Worm (Caenorhabditis elegans) whole organism, mixed stage, embryonic: ENCODE data around the gene ztf-8.

Experiments
- blmp-1 ChIP-seq: fragments of 150-350 bp; optimal IDR thresholded peaks from 2 replicates; lab custom pipeline; 2014; ENCODE audit warnings: missing biosample characterization, missing genetic modification characterization
- ces-1 ChIP-seq: fragments of 150-350 bp; optimal IDR thresholded peaks from 2 replicates; lab custom pipeline; 2014; ENCODE audit warnings: missing biosample characterization, missing genetic modification reagents, missing genetic modification characterization
- elt-1 ChIP-seq: sonication (generic microtip); optimal IDR thresholded peaks from 2 replicates; lab custom pipeline; 2017; ENCODE audit warnings: missing genetic modification characterization, mild to moderate bottlenecking, missing compliant biosample characterization, antibody characterized with exemption, moderate library complexity, borderline replicate concordance; ENCODE audit not compliant: insufficient read depth
- flh-1 ChIP-seq: fragments of 200-800 bp; sonication (Bioruptor generic); optimal IDR thresholded peaks from 2 replicates; lab custom pipeline; 2018; ENCODE audit warnings: mild to moderate bottlenecking, missing genetic modification characterization, moderate library complexity, missing compliant biosample characterization
- hlh-1 ChIP-seq: fragments of 150-350 bp; optimal IDR thresholded peaks from 2 replicates; lab custom pipeline; 2014; ENCODE audit warnings: missing biosample characterization, missing genetic modification reagents, missing genetic modification characterization
- lin-13 ChIP-seq: fragments of 150-350 bp; optimal IDR thresholded peaks from 2 replicates; lab custom pipeline; 2014; ENCODE audit warnings: missing biosample characterization, missing genetic modification characterization
- mab-5 ChIP-seq: fragments of 150-350 bp; optimal IDR thresholded peaks from 2 replicates; lab custom pipeline; 2014; ENCODE audit warnings: missing biosample characterization, missing genetic modification characterization
- mep-1 ChIP-seq: fragments of 150-350 bp; optimal IDR thresholded peaks from 2 replicates; lab custom pipeline; 2017; ENCODE audit warnings: missing biosample characterization, missing genetic modification reagents, missing genetic modification characterization, inconsistent platforms
- mls-2 ChIP-seq: sonication (generic microtip); optimal IDR thresholded peaks from 2 replicates; lab custom pipeline; 2016; ENCODE audit warnings: mild to moderate bottlenecking, missing genetic modification characterization, moderate library complexity, missing compliant biosample characterization
- nhr-2 ChIP-seq: fragments of 150-350 bp; optimal IDR thresholded peaks from 2 replicates; lab custom pipeline; 2014; ENCODE audit warnings: missing biosample characterization, missing genetic modification characterization
- nhr-237 ChIP-seq: fragments of 150-350 bp; optimal IDR thresholded peaks from 2 replicates; lab custom pipeline; 2014; ENCODE audit warnings: missing biosample characterization, missing genetic modification characterization
- nhr-28 ChIP-seq: fragments of 150-350 bp; optimal IDR thresholded peaks from 2 replicates; lab custom pipeline; 2014; ENCODE audit warnings: missing biosample characterization, missing genetic modification characterization
- nhr-76 ChIP-seq: sonication (generic microtip); optimal IDR thresholded peaks from 2 replicates; lab custom pipeline; 2017; ENCODE audit warnings: missing biosample characterization, missing genetic modification characterization
- sem-2 ChIP-seq: fragments of 200-800 bp; sonication (Bioruptor generic); optimal IDR thresholded peaks from 2 replicates; lab custom pipeline; 2018; ENCODE audit warnings: mild to moderate bottlenecking, missing genetic modification characterization, missing compliant biosample characterization
- snpc-4 ChIP-seq: fragments of 150-350 bp; optimal IDR thresholded peaks from 2 replicates; lab custom pipeline; 2014; ENCODE audit warnings: missing biosample characterization, missing genetic modification characterization
- tbx-8 ChIP-seq: fragments of 200-800 bp; sonication (Bioruptor generic); optimal IDR thresholded peaks from 2 replicates; lab custom pipeline; 2018; ENCODE audit warnings: mild to moderate bottlenecking, missing genetic modification characterization, moderate library complexity, missing compliant biosample characterization
- unc-39 ChIP-seq: fragments of 150-350 bp; optimal IDR thresholded peaks from 2 replicates; lab custom pipeline; 2014; ENCODE audit warnings: missing biosample characterization, missing genetic modification characterization
- zip-8 ChIP-seq: fragments of 150-350 bp; optimal IDR thresholded peaks from 2 replicates; lab custom pipeline; 2014; ENCODE audit warnings: missing biosample characterization, missing genetic modification characterization

ztf-8 gene

DNA sequence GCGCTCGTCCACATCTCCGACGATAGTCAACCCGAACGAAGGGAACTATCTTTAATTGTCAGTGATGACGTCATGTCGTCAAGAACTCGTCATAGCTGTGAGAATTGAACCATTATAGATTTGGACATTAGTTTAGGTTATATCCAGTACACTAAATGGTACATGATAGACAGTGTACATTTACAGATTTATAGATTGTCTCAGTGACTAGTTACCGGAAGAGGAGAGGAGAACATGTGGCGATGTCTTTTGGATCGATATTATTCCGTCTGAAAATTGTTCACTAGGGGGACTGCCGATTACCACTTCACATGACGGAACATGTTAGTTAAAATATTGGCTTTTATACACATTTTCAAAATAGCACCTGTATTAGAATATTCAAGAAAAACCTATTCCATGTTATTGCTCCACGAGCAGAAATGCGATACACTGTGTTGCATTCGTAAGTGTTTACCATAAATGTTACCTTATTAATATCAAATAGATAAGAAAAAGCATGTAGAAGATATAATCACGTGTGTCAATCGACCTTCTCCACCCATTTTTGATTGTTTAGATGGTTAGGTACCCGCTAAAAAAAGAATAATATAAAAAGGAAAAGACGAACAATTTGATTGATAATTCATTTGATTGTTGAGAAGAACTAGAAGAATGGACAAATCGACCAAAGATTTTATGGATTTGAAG is 5.9 kb downstream of the ztf-8 start, which contains the start of gene ZC395.5:
Gene ZC395.5, plus strand, starts transcription at position 632 of the 690 bp plus-strand sequence.
- TF ChIP-seq sem-2: no peak
- peak; percentile 11 for TF ChIP-seq zip-8 (tag; lab: Kevin White, UChicago)
- TF ChIP-seq, all 35 proteins: peak for 1

ce11 chrIII:5264813-5265212 is 8.5 kb downstream of the ztf-8 start, which contains the start of gene gro-1:
Gene gro-1 (plus strand): TSS chrIII:5265113.
- TF ChIP-seq mab-5 (tag; lab: Kevin White, UChicago) (no peak), mls-2 (tag; lab: Kevin White, UChicago) (no peak), nhr-76 (no peak), nhr-2 (tag; lab: Kevin White, UChicago) (no peak), unc-39 (no peak), hlh-1 (tag; lab: Kevin White, UChicago) (no peak)

DNA sequence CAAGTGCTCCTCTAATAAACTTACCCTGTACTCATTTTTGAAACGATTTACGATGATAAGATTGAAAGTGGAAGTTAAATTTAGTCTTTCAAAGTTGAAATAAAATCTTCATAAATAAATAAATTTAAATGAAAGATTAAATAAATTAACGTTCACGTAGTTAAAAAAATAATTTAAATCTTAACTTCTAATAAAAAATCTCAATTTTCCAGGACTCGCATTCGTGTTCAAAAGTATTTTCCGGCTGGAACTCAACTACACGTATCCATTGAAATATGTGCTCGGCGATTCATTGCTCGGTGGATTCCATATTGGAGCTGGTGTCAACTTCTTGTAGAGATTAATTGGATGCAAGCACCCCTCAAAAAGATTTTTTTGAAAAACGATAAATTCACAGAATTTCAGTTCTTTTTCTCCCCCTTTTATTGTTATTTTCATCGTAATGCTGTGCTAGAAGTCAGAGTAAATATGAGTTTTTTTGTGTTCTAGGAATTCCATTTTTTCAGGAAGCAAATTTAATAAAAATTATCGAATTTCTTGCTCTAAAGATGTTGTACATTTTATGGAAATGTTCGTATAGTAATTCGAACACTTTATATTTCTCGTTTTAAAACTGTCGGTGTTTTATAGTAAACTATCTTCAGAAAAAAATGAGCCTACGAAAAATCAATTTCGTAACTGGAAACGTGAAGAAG is 9.8 kb downstream of the ztf-8 start, which contains the start of the genes C34E10.9 and hap-1:
Gene C34E10.9, minus strand, starts transcription at position 101 of the 695 bp plus-strand sequence.
Gene hap-1, plus strand, starts transcription at position 645 of the 695 bp plus-strand sequence.
- TF ChIP-seq blmp-1 (no peak), lin-13 (tag; lab: Kevin White, UChicago) (no peak), ces-1 (no peak), snpc-4 (tag; lab: Kevin White, UChicago) (no peak), elt-1 (tag; lab: Kevin White, UChicago) (no peak), sem-2 (no peak), flh-1 (GFP tag; lab: Kevin White, UChicago) (no peak)

- no peak for TF ChIP-seq flh-1 (GFP tag; lab: Kevin White, UChicago)
- TF ChIP-seq nhr-76: no peak
- TF ChIP-seq, all 35 proteins: peak for 0
These were observed 12.9 kb downstream of the ztf-8 start, which contains the start of gene gop-3 for ce11 chrIII:5260394-5260793. Gene gop-3 (plus strand): TSS chrIII:5260694.

- TF ChIP-seq blmp-1 (no peak), lin-13 (tag; lab: Kevin White, UChicago) (no peak)
These were observed 14.4 kb downstream of the ztf-8 start, which contains the start of gene gop-2 for ce11 chrIII:5258918-5259317. Gene gop-2 (plus strand): TSS chrIII:5259023.

DNA sequence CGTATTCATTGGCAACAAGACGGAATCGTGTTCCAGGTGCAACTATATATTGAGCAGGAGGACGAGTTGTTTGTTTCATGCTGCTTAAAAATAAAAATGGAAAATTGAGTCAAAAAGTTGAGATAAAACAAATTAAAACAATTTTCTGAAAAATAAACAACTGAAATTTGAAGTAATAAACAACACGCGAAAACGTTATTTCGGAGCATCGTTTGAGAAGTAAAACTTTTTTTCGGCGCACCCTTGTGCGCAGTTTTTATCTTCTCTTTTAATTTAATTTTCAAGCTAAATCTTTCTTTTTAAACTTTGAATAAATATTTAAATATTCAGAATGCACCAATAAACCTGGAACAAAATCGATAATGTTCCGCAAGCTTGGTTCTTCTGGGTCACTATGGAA is 19.2 kb downstream of the ztf-8 start, which contains the start of the genes sumv-1 and gop-1:
Gene sumv-1, minus strand, starts transcription at position 80 of the 400 bp plus-strand sequence.
Gene gop-1, plus strand, starts transcription at position 331 of the 400 bp plus-strand sequence.
- no peak for TF ChIP-seq mls-2 (tag; lab: Kevin White, UChicago)
- TF ChIP-seq ces-1: peak; percentile 36

ce11 chrIII:5248706-5249105 is 24.6 kb downstream of the ztf-8 start:
- TF ChIP-seq nhr-2 (tag; lab: Kevin White, UChicago) (peak; percentile 81), tbx-8 (GFP tag; lab: Kevin White, UChicago) (no peak), zip-8 (tag; lab: Kevin White, UChicago) (peak; percentile 14), mep-1 (tag; lab: Kevin White, UChicago) (no peak)

DNA sequence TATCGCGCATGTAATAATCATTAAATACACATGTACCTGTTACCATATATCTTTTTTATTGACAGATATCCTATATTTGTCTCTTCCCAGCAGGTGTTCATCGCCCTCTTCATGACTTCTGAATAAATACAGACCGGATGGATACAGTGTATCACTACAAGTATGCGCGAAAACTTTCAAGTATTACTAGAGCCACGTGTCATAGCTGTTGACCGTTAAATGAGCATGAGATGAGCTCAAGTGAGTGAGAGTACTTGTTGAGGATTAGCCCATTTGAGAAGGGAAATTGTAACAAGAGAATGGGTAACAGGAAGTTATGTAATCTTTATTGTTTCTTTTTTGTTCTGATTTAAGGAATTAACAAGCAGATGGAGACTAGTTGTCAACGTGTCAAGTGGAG is 28.2 kb downstream of the ztf-8 start:
- TF ChIP-seq nhr-2 (tag; lab: Kevin White, UChicago) (peak; percentile 92), nhr-28 (tag; lab: Kevin White, UChicago) (no peak), nhr-237 (tag; lab: Kevin White, UChicago) (no peak)

DNA sequence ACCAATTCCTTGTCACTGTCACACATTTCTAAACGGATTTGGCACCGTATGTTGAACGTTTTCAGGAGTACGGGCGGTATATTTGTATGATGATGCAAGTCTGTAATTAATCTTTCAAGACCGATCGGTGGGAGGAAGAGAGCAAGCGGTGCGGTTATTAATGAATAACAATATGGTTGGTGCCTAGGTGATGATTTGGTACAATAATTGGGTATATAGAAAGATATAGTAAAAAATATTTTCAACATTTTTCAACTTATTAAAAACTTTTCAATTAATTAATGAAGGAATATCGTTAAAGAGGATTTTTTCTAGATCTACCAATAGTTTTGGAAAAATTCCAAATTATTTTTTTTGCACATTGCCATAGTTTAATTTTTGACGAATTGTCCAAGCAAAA is 28.7 kb downstream of the ztf-8 start, which contains the start of gene cnd-1:
Gene cnd-1, minus strand, starts transcription at position 101 of the 400 bp plus-strand sequence.
- TF ChIP-seq nhr-2 (tag; lab: Kevin White, UChicago): peak; percentile 72
- no peak for TF ChIP-seq mep-1 (tag; lab: Kevin White, UChicago)
